Worm (Caenorhabditis elegans): Measurements from ENCODE around the gene acr-5.
A peak's percentile ranks its signal among the peaks of the same experiment; 100 is the strongest.

The acr-5 gene

DNA sequence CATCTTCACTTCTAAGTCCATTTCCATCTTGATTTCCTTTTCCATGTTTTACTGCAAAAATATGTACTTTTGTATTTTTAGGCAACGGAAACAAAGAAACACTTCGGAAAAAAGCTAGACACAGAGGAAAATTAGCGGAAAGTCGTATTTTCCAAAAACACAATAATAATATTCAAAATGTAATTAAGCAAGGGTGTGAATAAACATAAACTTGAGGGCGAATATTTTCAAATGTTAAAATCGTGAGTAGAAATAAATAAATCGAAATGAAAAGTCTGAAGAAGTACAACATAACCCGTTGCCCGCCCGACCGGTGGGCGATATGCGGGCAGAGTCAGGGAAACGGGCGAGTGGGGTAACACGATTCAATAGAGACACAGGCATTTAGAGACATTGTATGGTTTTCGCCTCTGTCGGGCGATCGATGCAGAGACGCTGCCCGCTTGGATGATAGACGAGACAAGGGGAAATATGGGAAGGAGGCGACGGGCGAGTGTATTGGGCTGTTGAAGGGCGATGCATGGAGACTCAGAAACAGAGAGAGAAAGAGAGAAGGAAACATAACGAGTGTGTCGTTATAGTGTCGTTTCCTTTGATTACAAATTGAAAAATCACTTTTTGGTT, 22.5 kb upstream of the acr-5 start, which contains the start of gene C09E7.4:
C09E7.4 (minus strand) TSS at position 51 of the 624 bp plus-strand sequence.
- TF ChIP-seq unc-130 (GFP tag; optimal IDR thresholded peaks at IDR 0.05) (no peak), ztf-25 (GFP tag; IDR thresholded peaks at IDR 0.05) (0 out of 2 replicates have a peak, but pooled peaks have one; percentile 11), K12H6.12 (tag; optimal IDR thresholded peaks at IDR 0.05) (peak; percentile 18)

DNA sequence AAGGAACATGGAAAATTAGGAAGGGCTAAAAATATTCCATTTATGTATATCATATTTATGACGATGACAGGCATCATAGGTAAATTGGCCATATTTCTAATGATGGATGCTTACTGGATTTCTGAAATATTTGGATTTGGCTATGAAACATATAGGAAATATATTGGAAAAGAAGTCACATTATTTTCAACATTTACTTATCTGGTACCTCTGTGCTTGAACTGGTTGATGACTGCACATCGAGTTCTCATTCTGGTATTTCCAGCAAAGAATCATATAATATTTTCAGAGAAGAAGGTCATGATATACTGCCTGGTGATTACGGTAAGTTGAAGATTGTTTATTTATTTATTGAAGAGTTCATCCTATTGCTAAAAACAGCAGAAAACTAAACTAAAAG, 18.1 kb upstream of the acr-5 start, which contains the start of gene srxa-5:
srxa-5 (plus strand) TSS at position 301 of the 400 bp plus-strand sequence.
- TF ChIP-seq rpc-1 (optimal IDR thresholded peaks at IDR 0.05) (no peak), rpc-1 (tag; optimal IDR thresholded peaks at IDR 0.05) (no peak), F55B11.4 (tag; optimal IDR thresholded peaks at IDR 0.05; ENCODE audit: borderline replicate concordance, insufficient read depth) (no peak), F57A8.1 (GFP tag; optimal IDR thresholded peaks at IDR 0.05) (no peak), attf-3 (GFP tag; conservative IDR thresholded peaks at IDR 0.05) (no peak), madf-3 (GFP tag; IDR thresholded peaks at IDR 0.05) (no peak), attf-6 (GFP tag; IDR thresholded peaks at IDR 0.05) (no peak), chd-7 (tag; optimal IDR thresholded peaks at IDR 0.05) (no peak), ekl-4 (GFP tag; IDR thresholded peaks at IDR 0.05) (no peak), Y67H2A.10 (GFP tag; conservative IDR thresholded peaks at IDR 0.05) (no peak), snpc-1.3 (tag; optimal IDR thresholded peaks at IDR 0.05; ENCODE audit: insufficient read depth) (no peak)

DNA sequence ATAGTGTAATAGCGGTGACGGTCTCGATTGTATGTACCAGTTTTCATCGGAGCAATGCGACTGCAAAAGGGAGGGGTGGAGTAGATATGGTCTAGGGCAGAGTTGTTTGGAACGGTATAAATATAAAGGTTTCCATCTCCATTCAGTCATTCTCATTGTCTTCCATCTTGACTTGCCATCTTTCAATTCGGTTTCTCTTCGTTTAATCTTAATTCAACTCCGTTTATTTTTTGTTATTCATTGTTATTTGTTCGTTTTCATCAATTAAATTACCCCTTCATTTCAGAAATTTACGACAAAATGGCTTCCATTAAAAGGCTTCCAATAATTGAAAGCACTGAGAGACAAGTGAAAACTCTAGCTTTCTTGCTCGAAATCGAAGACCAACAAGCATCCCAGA, 16.5 kb upstream of the acr-5 start, which contains the start of gene C09E7.11:
C09E7.11 (plus strand) TSS at position 301 of the 400 bp plus-strand sequence.
- TF ChIP-seq Y67H2A.10 (GFP tag; conservative IDR thresholded peaks at IDR 0.05), result no peak
- TF ChIP-seq rpc-1 (optimal IDR thresholded peaks at IDR 0.05), result no peak
- TF ChIP-seq rpc-1 (tag; optimal IDR thresholded peaks at IDR 0.05), result no peak
- TF ChIP-seq snpc-1.1 (tag; optimal IDR thresholded peaks at IDR 0.05; ENCODE audit: insufficient read depth), result no peak
- TF ChIP-seq cebp-1 (GFP tag; IDR thresholded peaks at IDR 0.05), result no peak
- no peak for TF ChIP-seq cebp-1 (tag; optimal IDR thresholded peaks at IDR 0.05)
- TF ChIP-seq ztf-18 (tag; optimal IDR thresholded peaks at IDR 0.05), result no peak
- TF ChIP-seq bed-2 (GFP tag; IDR thresholded peaks at IDR 0.05), result no peak
- no peak for TF ChIP-seq let-526 (GFP tag; IDR thresholded peaks at IDR 0.05)
- no peak for TF ChIP-seq somi-1 (GFP tag; optimal IDR thresholded peaks at IDR 0.05)
- TF ChIP-seq lin-26 (GFP tag; IDR thresholded peaks at IDR 0.05), result no peak
- TF ChIP-seq B0019.2 (GFP tag; conservative IDR thresholded peaks at IDR 0.05), result no peak
- no peak for TF ChIP-seq K11D2.4 (GFP tag; IDR thresholded peaks at IDR 0.05)
- TF ChIP-seq hmg-1.2 (GFP tag; IDR thresholded peaks at IDR 0.05), result no peak
- TF ChIP-seq chd-7 (tag; optimal IDR thresholded peaks at IDR 0.05), result no peak
- TF ChIP-seq lin-35 (GFP tag; optimal IDR thresholded peaks at IDR 0.05), result no peak
- TF ChIP-seq C17E4.6 (GFP tag; IDR thresholded peaks at IDR 0.05), result no peak
- TF ChIP-seq ceh-100 (GFP tag; IDR thresholded peaks at IDR 0.05), result no peak
- TF ChIP-seq aptf-3 (GFP tag; IDR thresholded peaks at IDR 0.05), result no peak

DNA sequence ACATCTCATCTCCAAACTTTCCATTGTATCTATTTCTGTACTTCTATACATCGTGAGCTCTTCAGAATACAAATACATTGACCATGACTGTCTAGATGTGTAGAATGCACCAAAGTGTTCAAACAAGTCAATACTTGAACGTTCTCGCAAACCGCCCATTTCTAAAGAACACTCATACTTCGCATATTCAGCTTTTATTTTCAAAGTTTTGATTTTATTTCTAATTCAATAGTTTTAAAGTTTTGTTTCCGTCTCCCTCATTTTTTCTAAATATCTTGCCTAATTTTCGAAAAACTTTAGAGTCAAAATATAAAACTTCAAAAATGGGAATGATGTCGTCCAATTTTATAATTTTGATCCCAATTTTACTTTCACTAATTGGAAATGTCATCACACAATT, 13.3 kb upstream of the acr-5 start, which contains the start of gene pqn-10:
pqn-10 (plus strand) TSS at position 301 of the 400 bp plus-strand sequence.
- TF ChIP-seq repo-1 (tag; optimal IDR thresholded peaks at IDR 0.05) (no peak), madf-3 (GFP tag; IDR thresholded peaks at IDR 0.05) (no peak), bed-1 (GFP tag; IDR thresholded peaks at IDR 0.05) (no peak), ztf-28 (GFP tag; IDR thresholded peaks at IDR 0.05) (no peak), ceh-58 (GFP tag; IDR thresholded peaks at IDR 0.05) (no peak), Y53G8AR.9 (GFP tag; conservative IDR thresholded peaks at IDR 0.05) (no peak), cebp-1 (GFP tag; IDR thresholded peaks at IDR 0.05) (no peak), cebp-1 (tag; optimal IDR thresholded peaks at IDR 0.05) (no peak), somi-1 (GFP tag; optimal IDR thresholded peaks at IDR 0.05) (no peak), nhr-120 (GFP tag; IDR thresholded peaks at IDR 0.05) (no peak), mes-4 (tag; optimal IDR thresholded peaks at IDR 0.05) (no peak), B0261.1 (tag; optimal IDR thresholded peaks at IDR 0.05) (no peak), D2030.7 (GFP tag; IDR thresholded peaks at IDR 0.05) (no peak), B0336.3 (GFP tag; IDR thresholded peaks at IDR 0.05) (no peak), nhr-27 (tag; optimal IDR thresholded peaks at IDR 0.05) (no peak), sptf-2 (GFP tag; optimal IDR thresholded peaks at IDR 0.05) (no peak), lsy-27 (tag; optimal IDR thresholded peaks at IDR 0.05; ENCODE audit: borderline replicate concordance, insufficient read depth) (no peak), pbrm-1 (GFP tag; IDR thresholded peaks at IDR 0.05) (no peak), egrh-3 (GFP tag; IDR thresholded peaks at IDR 0.05) (no peak)
